Fruit fly (Drosophila melanogaster) whole organism, adult: ENCODE data around the gene sima.

ENCODE experiments used
- CG1620 ChIP-seq: fragments of 200-800 bp; sonication (Bioruptor generic); optimal IDR thresholded peaks from 2 replicates; lab custom pipeline; 2016; ENCODE audit warnings: missing biosample characterization, missing genetic modification characterization
- CG7045 ChIP-seq: fragments of 200-800 bp; sonication (Bioruptor generic); optimal IDR thresholded peaks from 2 replicates; lab custom pipeline; 2017; ENCODE audit warnings: missing biosample characterization, mild to moderate bottlenecking, missing genetic modification characterization
- Clk ChIP-seq: fragments of 200-800 bp; sonication (Bioruptor generic); optimal IDR thresholded peaks from 2 replicates; lab custom pipeline; 2017; ENCODE audit warnings: missing biosample characterization, missing genetic modification characterization

DNA sequence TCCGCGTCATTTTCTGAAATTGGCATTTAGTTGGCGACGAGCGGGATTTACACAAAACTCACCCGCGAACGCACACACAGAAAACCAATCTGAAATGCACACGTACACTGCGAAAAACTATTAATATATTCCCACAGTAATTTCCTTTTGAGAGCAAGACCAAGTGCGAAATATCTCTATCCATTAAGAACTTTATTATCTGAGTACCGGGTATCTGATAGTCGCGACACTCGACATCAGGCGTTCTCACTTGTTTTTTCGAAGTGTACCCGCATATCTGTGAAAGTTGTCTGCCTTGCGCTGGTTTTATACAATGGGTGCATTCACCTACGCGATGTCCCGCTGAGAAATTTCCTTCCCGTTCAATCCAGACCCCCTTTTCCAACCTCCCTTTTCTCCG is 18.0 kb downstream of the sima start:
- no peak for TF ChIP-seq Clk
- TF ChIP-seq CG1620, result no peak
- TF ChIP-seq CG7045 (GFP tag; lab: Kevin White, UChicago), result no peak
